Worm (Caenorhabditis elegans) whole organism, L2 larva: ENCODE measurements around the gene twk-32.

Source experiments
- C34F6.9 ChIP-seq: fragments of 150-350 bp; optimal IDR thresholded peaks from 2 replicates; lab custom pipeline; 2014; ENCODE audit warnings: missing biosample characterization, missing genetic modification characterization
- F13H6.1 ChIP-seq: sonication (generic microtip); optimal IDR thresholded peaks from 2 replicates; lab custom pipeline; 2016; ENCODE audit warnings: missing genetic modification characterization, missing compliant biosample characterization
- Y55F3AM.14 ChIP-seq: fragments of 200-800 bp; sonication (Bioruptor generic); optimal IDR thresholded peaks from 2 replicates; lab custom pipeline; 2018; ENCODE audit warnings: mild to moderate bottlenecking, missing genetic modification characterization, missing compliant biosample characterization
- alr-1 ChIP-seq: fragments of 150-350 bp; optimal IDR thresholded peaks from 2 replicates; lab custom pipeline; 2014; ENCODE audit warnings: missing biosample characterization, missing genetic modification characterization
- blmp-1 ChIP-seq: sonication (generic microtip); optimal IDR thresholded peaks from 2 replicates; lab custom pipeline; 2017; ENCODE audit warnings: missing genetic modification characterization, mild to moderate bottlenecking, missing compliant biosample characterization, antibody characterized with exemption, moderate library complexity; ENCODE audit not compliant: insufficient read depth
- ceh-82 ChIP-seq: fragments of 150-350 bp; optimal IDR thresholded peaks from 2 replicates; lab custom pipeline; 2014; ENCODE audit warnings: missing biosample characterization, missing genetic modification characterization
- crh-2 ChIP-seq: sonication (generic microtip); optimal IDR thresholded peaks from 2 replicates; lab custom pipeline; 2017; ENCODE audit warnings: missing biosample characterization, missing genetic modification characterization
- dmd-4 ChIP-seq: sonication (generic microtip); optimal IDR thresholded peaks from 2 replicates; lab custom pipeline; 2017; ENCODE audit warnings: missing biosample characterization, missing genetic modification characterization
- egl-27 ChIP-seq: sonication (generic microtip); optimal IDR thresholded peaks from 3 replicates; lab custom pipeline; 2017; ENCODE audit warnings: missing biosample characterization, missing genetic modification reagents, missing genetic modification characterization
- elt-1 ChIP-seq: fragments of 150-350 bp; optimal IDR thresholded peaks from 2 replicates; lab custom pipeline; 2014; ENCODE audit warnings: missing biosample characterization, missing genetic modification characterization
- elt-3 ChIP-seq: sonication (generic microtip); optimal IDR thresholded peaks from 2 replicates; lab custom pipeline; 2017; ENCODE audit warnings: missing biosample characterization, missing genetic modification characterization
- fos-1 ChIP-seq: fragments of 150-350 bp; optimal IDR thresholded peaks from 2 replicates; lab custom pipeline; 2014; ENCODE audit warnings: missing biosample characterization, missing genetic modification characterization
- gmeb-1 ChIP-seq: fragments of 150-350 bp; optimal IDR thresholded peaks from 2 replicates; lab custom pipeline; 2014; ENCODE audit warnings: missing biosample characterization, missing genetic modification characterization
- lin-11 ChIP-seq: fragments of 150-350 bp; sonication (generic microtip); optimal IDR thresholded peaks from 2 replicates; lab custom pipeline; 2014; ENCODE audit warnings: missing biosample characterization, missing genetic modification characterization, inconsistent platforms, mixed read lengths
- lin-13 ChIP-seq: fragments of 150-350 bp; optimal IDR thresholded peaks from 2 replicates; lab custom pipeline; 2014; ENCODE audit warnings: missing biosample characterization, missing genetic modification reagents, missing genetic modification characterization
- lin-39 ChIP-seq: fragments of 150-350 bp; optimal IDR thresholded peaks from 2 replicates; lab custom pipeline; 2014; ENCODE audit warnings: missing biosample characterization, missing genetic modification reagents, missing genetic modification characterization
- lsy-2 ChIP-seq, 2 experiments: fragments of 150-350 bp in 1 of 2; sonication (generic microtip) in 1 of 2; optimal IDR thresholded peaks; 2 replicates each; lab custom pipeline; 2014 to 2017; ENCODE audit warnings: missing biosample characterization in 2 of 2, missing genetic modification characterization in 2 of 2
- mab-5 ChIP-seq: fragments of 150-350 bp; optimal IDR thresholded peaks from 2 replicates; lab custom pipeline; 2014; ENCODE audit warnings: missing biosample characterization, missing genetic modification characterization
- nhr-11 ChIP-seq: fragments of 150-350 bp; optimal IDR thresholded peaks from 2 replicates; lab custom pipeline; 2014; ENCODE audit warnings: missing biosample characterization, missing genetic modification characterization
- nhr-129 ChIP-seq: fragments of 150-350 bp; optimal IDR thresholded peaks from 2 replicates; lab custom pipeline; 2014; ENCODE audit warnings: missing biosample characterization, missing genetic modification characterization
- nhr-21 ChIP-seq: fragments of 150-350 bp; optimal IDR thresholded peaks from 2 replicates; lab custom pipeline; 2014; ENCODE audit warnings: missing biosample characterization, missing genetic modification characterization
- nhr-25 ChIP-seq: fragments of 150-350 bp; sonication (generic microtip); optimal IDR thresholded peaks from 3 replicates; lab custom pipeline; 2014; ENCODE audit warnings: missing biosample characterization, missing genetic modification characterization
- nhr-6 ChIP-seq: fragments of 150-350 bp; optimal IDR thresholded peaks from 2 replicates; lab custom pipeline; 2014; ENCODE audit warnings: missing biosample characterization, missing genetic modification characterization
- nhr-77 ChIP-seq: fragments of 150-350 bp; optimal IDR thresholded peaks from 2 replicates; lab custom pipeline; 2014; ENCODE audit warnings: missing biosample characterization, missing genetic modification characterization
- peb-1 ChIP-seq: fragments of 150-350 bp; optimal IDR thresholded peaks from 2 replicates; lab custom pipeline; 2014; ENCODE audit warnings: missing biosample characterization, missing genetic modification characterization
- sem-4 ChIP-seq: fragments of 150-350 bp; optimal IDR thresholded peaks from 2 replicates; lab custom pipeline; 2014; ENCODE audit warnings: missing biosample characterization, missing genetic modification reagents, missing genetic modification characterization
- skn-1 ChIP-seq: sonication (generic microtip); optimal IDR thresholded peaks from 2 replicates; lab custom pipeline; 2017; ENCODE audit warnings: missing biosample characterization, missing genetic modification characterization
- sma-3 ChIP-seq: sonication (generic microtip); optimal IDR thresholded peaks from 2 replicates; lab custom pipeline; 2016; ENCODE audit warnings: missing genetic modification reagents, missing genetic modification characterization, missing compliant biosample characterization
- sma-9 ChIP-seq, 2 experiments: fragments of 150-350 bp in 1 of 2; sonication (generic microtip) in 1 of 2; optimal IDR thresholded peaks; 2 replicates each; lab custom pipeline; 2014 to 2016; ENCODE audit warnings: missing genetic modification characterization in 2 of 2, mild to moderate bottlenecking in 1 of 2, missing biosample characterization in 1 of 2, missing compliant biosample characterization in 1 of 2, missing genetic modification reagents in 1 of 2, moderate library complexity in 1 of 2
- snpc-4 ChIP-seq: fragments of 150-350 bp; optimal IDR thresholded peaks from 2 replicates; lab custom pipeline; 2014; ENCODE audit warnings: missing biosample characterization, missing genetic modification characterization
- unc-39 ChIP-seq: fragments of 150-350 bp; optimal IDR thresholded peaks from 2 replicates; lab custom pipeline; 2014; ENCODE audit warnings: missing biosample characterization, missing genetic modification characterization
- unc-55 ChIP-seq: fragments of 150-350 bp; sonication (generic microtip); optimal IDR thresholded peaks from 3 replicates; lab custom pipeline; 2014; ENCODE audit warnings: missing biosample characterization, missing genetic modification reagents, missing genetic modification characterization
- unc-62 ChIP-seq: fragments of 150-350 bp; optimal IDR thresholded peaks from 2 replicates; lab custom pipeline; 2014; ENCODE audit warnings: missing biosample characterization, missing genetic modification reagents, missing genetic modification characterization
- zag-1 ChIP-seq: fragments of 150-350 bp; optimal IDR thresholded peaks from 2 replicates; lab custom pipeline; 2014; ENCODE audit warnings: missing biosample characterization, missing genetic modification characterization
- ztf-4 ChIP-seq: fragments of 150-350 bp; optimal IDR thresholded peaks from 2 replicates; lab custom pipeline; 2014; ENCODE audit warnings: missing biosample characterization, missing genetic modification characterization

Gene twk-32

DNA sequence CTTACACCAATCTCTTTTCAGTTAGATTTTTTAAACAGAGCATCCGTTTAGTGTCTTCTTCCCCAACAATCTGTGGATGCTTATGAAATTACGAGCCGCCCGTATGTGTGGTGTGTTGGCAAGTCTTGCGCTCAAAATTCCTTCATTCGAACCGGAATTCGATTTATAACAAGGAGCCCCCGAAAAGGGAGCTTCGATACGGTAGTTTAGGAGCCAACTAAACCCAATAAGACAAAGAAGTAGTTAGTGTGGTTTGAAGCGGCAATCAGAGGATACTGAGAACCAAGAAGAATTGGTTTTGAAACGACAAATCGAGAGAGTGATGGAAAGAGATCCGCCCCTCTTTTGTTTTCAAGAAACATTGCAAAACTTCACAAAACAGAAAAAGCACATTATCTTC is 15.9 kb downstream of the twk-32 start:
- TF ChIP-seq lin-11 = no peak
- no peak for TF ChIP-seq egl-27 (tag; lab: Kevin White, UChicago)

ce11 chrV:13812931-13813330 is 16.5 kb downstream of the twk-32 start, which contains the start of gene ceh-24:
ceh-24 (plus strand) TSS chrV:13813231.
- no peak for TF ChIP-seq snpc-4 (tag; lab: Kevin White, UChicago)
- no peak for TF ChIP-seq blmp-1 (tag; lab: Kevin White, UChicago)
- TF ChIP-seq elt-1 (tag; lab: Kevin White, UChicago) = no peak
- TF ChIP-seq unc-39 (tag; lab: Kevin White, UChicago) = no peak
- no peak for TF ChIP-seq egl-27 (tag; lab: Kevin White, UChicago)
- no peak for TF ChIP-seq mab-5 (tag; lab: Kevin White, UChicago)
- TF ChIP-seq dmd-4 (tag; lab: Kevin White, UChicago) = no peak
- no peak for TF ChIP-seq nhr-77
- TF ChIP-seq alr-1 (tag; lab: Kevin White, UChicago) = no peak
- no peak for TF ChIP-seq zag-1
- TF ChIP-seq, all 48 proteins: peak for 0

ce11 chrV:13816877-13817276 is 20.4 kb downstream of the twk-32 start, which contains the start of gene F55B12.2:
F55B12.2 (minus strand) TSS chrV:13816977.
- TF ChIP-seq F13H6.1 (no peak), dmd-4 (tag; lab: Kevin White, UChicago) (no peak), lin-39 (no peak), nhr-21 (tag; lab: Kevin White, UChicago) (no peak), nhr-25 (tag; lab: Kevin White, UChicago) (no peak), elt-3 (tag; lab: Kevin White, UChicago) (no peak), nhr-6 (tag; lab: Kevin White, UChicago) (no peak), nhr-11 (tag; lab: Kevin White, UChicago) (no peak)
- TF ChIP-seq, all 48 proteins: peak for 0

- peak; percentile 41 for TF ChIP-seq snpc-4 (tag; lab: Kevin White, UChicago)
- TF ChIP-seq C34F6.9 (tag; lab: Kevin White, UChicago) = peak; percentile 89
- no peak for TF ChIP-seq elt-1 (tag; lab: Kevin White, UChicago)
- TF ChIP-seq fos-1 (tag; lab: Kevin White, UChicago) = peak; percentile 75
- TF ChIP-seq egl-27 (tag; lab: Kevin White, UChicago) = peak; percentile 37
- no peak for TF ChIP-seq alr-1 (tag; lab: Kevin White, UChicago)
- TF ChIP-seq nhr-77 = no peak
- TF ChIP-seq elt-3 (tag; lab: Kevin White, UChicago) = no peak
- peak; percentile 81 for TF ChIP-seq gmeb-1
- TF ChIP-seq nhr-21 (tag; lab: Kevin White, UChicago) = peak; percentile 27
- TF ChIP-seq dmd-4 (tag; lab: Kevin White, UChicago) = no peak
- peak; percentile 60 for TF ChIP-seq crh-2 (tag; lab: Kevin White, UChicago)
- peak; percentile 49 for TF ChIP-seq lin-13 (GFP tag; lab: Kevin White, UChicago)
- TF ChIP-seq lsy-2 (tag; optimal IDR thresholded peaks at IDR 0.05; lab: Kevin White, UChicago) = peak; percentile 78 to 87
- peak; percentile 55 for TF ChIP-seq sem-4 (tag; lab: Kevin White, UChicago)
- peak; percentile 68 for TF ChIP-seq sma-3
- peak; percentile 85 for TF ChIP-seq unc-55
- TF ChIP-seq Y55F3AM.14 = no peak
- peak; percentile 39 for TF ChIP-seq mab-5 (tag; lab: Kevin White, UChicago)
- TF ChIP-seq nhr-129 (tag; lab: Kevin White, UChicago) = peak; percentile 83
- TF ChIP-seq unc-62 (GFP tag; lab: Kevin White, UChicago) = no peak
- peak; percentile 5 for TF ChIP-seq ztf-4 (tag; lab: Kevin White, UChicago)
- TF ChIP-seq lin-11 = peak; percentile 29
- peak; percentile 79 for TF ChIP-seq sma-9 (GFP tag; optimal IDR thresholded peaks at IDR 0.05; lab: Kevin White, UChicago)
- no peak for TF ChIP-seq sma-9 (tag; optimal IDR thresholded peaks at IDR 0.05; lab: Kevin White, UChicago)
These were observed 22.5 kb downstream of the twk-32 start, which contains the start of gene sel-10 for ce11 chrV:13818824-13819408. sel-10 (plus strand) TSS chrV:13819361.

- TF ChIP-seq lin-13 (GFP tag; lab: Kevin White, UChicago) (no peak), ceh-82 (no peak), lin-11 (no peak), sem-4 (tag; lab: Kevin White, UChicago) (no peak), skn-1 (tag; lab: Kevin White, UChicago) (no peak), unc-62 (GFP tag; lab: Kevin White, UChicago) (no peak), peb-1 (tag; lab: Kevin White, UChicago) (no peak), fos-1 (tag; lab: Kevin White, UChicago) (no peak), blmp-1 (tag; lab: Kevin White, UChicago) (no peak), nhr-6 (tag; lab: Kevin White, UChicago) (no peak)
These were observed 26.3 kb downstream of the twk-32 start, which contains the start of gene hpo-31 for ce11 chrV:13822752-13823151. hpo-31 (plus strand) TSS chrV:13823052.
